Worm (Caenorhabditis elegans): ENCODE measurements around the gene spig-6.

Gene spig-6

DNA sequence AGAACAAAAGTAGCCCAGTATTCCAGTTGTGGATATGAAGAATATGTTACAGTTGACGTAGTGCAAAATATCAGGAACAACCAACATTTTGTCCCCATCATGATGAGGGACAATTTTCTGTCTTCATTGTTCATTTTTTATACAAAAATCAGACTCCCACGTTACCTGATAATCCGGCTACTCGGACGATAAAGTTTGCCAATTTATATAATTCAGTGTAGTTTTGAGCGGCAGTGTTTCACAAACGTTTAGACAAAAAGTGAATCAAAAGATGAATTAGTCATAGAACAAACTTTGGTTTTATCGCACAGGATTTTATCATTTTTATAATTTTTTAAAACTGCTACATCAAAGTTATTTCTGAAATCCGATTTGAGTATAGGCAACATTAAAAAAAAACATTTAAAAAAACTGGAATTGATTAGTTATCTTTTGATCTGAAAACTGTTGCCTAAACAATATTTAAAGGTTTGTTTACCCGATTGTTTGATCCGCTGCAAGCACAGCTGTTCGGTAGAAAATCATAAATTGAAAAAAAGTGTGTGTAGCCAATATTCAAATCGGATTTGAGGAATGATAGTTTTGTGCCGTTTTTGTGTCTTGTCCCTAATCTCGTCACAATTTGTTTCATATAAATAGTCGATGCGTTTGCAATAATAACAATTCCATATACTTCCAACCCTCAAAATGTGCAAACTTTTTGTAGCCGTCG is at the start of gene spig-6, which contains the start of gene F57E7.4:
Gene spig-6 (plus strand): TSS at position 662 of the 712 bp plus-strand sequence.
Gene F57E7.4 (minus strand): TSS at position 101 of the 712 bp plus-strand sequence.
- TF ChIP-seq ceh-13 (GFP tag; optimal IDR thresholded peaks at IDR 0.05) (no peak), ets-7 (tag; optimal IDR thresholded peaks at IDR 0.05) (no peak), ceh-36 (tag; optimal IDR thresholded peaks at IDR 0.05) (no peak), flt-1 (GFP tag; IDR thresholded peaks at IDR 0.05) (no peak), ama-1 (optimal IDR thresholded peaks at IDR 0.05) (no peak), tbx-37 (GFP tag; conservative IDR thresholded peaks at IDR 0.05) (no peak), pes-1 (GFP tag; IDR thresholded peaks at IDR 0.05) (no peak), F13C5.2 (tag; optimal IDR thresholded peaks at IDR 0.05) (no peak), hmbx-1 (tag; optimal IDR thresholded peaks at IDR 0.05) (no peak), hnd-1 (tag; optimal IDR thresholded peaks at IDR 0.05) (no peak), scrt-1 (GFP tag; IDR thresholded peaks at IDR 0.05) (no peak), hmg-4 (GFP tag; optimal IDR thresholded peaks at IDR 0.05) (no peak), B0310.2 (tag; optimal IDR thresholded peaks at IDR 0.05) (no peak), tra-4 (tag; optimal IDR thresholded peaks at IDR 0.05) (no peak), tbx-11 (GFP tag; IDR thresholded peaks at IDR 0.05) (no peak)

DNA sequence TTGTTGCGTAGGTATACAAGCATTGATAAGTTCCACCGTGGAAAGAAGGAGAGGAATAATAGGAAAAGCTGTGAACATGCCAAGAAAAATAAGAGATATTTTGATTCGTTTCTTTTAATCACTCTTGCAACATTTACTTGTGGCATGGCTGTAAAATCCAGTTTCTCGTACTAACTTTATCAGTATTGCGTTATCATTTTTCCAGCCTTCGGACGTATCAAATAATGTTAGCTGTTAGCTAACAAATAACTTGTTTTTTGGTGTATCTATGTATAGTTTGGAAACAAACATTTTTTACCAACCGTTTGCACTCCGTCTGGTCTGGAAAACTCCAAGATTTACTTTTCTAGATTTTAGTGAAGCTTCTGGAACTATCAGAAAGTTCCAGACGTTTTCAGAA is 47.9 kb upstream of the spig-6 start, which contains the start of gene clec-234:
Gene clec-234 (minus strand): TSS at position 101 of the 400 bp plus-strand sequence.
- no peak for TF ChIP-seq hmbx-1 (tag; optimal IDR thresholded peaks at IDR 0.05)

DNA sequence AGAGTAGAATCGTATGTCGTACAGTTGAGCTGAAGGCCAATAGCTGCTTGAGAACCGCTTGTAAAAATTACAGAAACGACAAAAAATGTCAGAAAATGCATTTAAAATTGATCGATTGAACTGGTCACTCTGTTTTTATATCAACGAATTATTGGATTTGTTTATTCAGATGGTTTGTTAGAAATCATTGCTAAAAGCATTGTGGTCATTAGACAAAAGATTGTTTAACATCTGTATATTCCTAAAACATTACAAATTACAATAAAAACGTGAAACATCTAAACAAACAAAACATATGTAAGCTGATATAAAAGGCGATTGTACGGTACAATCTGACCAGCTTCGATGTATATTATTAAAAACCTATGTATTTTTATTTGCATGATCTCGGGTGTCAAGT is 45.9 kb upstream of the spig-6 start, which contains the start of the genes F26D2.13 and F26D2.14:
Gene F26D2.13 (minus strand): TSS at position 101 of the 400 bp plus-strand sequence.
Gene F26D2.14 (plus strand): TSS at position 346 of the 400 bp plus-strand sequence.
- no peak for TF ChIP-seq ama-1 (optimal IDR thresholded peaks at IDR 0.05)
- no peak for TF ChIP-seq aly-1 (tag; optimal IDR thresholded peaks at IDR 0.05)
- no peak for TF ChIP-seq hmg-4 (GFP tag; optimal IDR thresholded peaks at IDR 0.05)
- no peak for TF ChIP-seq F13C5.2 (tag; optimal IDR thresholded peaks at IDR 0.05)
- no peak for TF ChIP-seq pes-1 (GFP tag; IDR thresholded peaks at IDR 0.05)
- no peak for TF ChIP-seq hmbx-1 (tag; optimal IDR thresholded peaks at IDR 0.05)
- no peak for TF ChIP-seq tra-4 (tag; optimal IDR thresholded peaks at IDR 0.05)

DNA sequence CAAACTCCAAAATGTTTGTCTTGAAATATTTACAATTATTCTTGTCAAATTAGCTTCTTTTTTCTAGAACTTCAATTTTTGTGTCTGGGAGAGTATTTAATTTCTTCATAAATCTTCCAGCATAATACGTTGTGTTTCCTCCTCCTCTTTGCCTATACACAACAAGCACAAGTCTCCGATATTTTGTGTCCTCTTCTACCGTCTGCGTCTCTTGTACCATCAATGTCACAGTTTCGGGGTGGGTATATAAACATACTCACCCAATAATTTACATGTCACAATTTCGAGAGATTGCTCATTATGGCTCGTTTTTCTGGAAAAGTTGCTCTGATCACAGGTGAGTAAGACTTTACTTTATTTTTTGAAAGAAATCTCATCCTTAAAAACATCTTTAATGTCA is 43.8 kb upstream of the spig-6 start, which contains the start of gene F26D2.15:
Gene F26D2.15 (plus strand): TSS at position 301 of the 400 bp plus-strand sequence.
- no peak for TF ChIP-seq ceh-13 (GFP tag; optimal IDR thresholded peaks at IDR 0.05)
- no peak for TF ChIP-seq F13C5.2 (tag; optimal IDR thresholded peaks at IDR 0.05)
- TF ChIP-seq ets-7 (tag; optimal IDR thresholded peaks at IDR 0.05) = no peak
- no peak for TF ChIP-seq pes-1 (GFP tag; IDR thresholded peaks at IDR 0.05)
- no peak for TF ChIP-seq ama-1 (optimal IDR thresholded peaks at IDR 0.05)

DNA sequence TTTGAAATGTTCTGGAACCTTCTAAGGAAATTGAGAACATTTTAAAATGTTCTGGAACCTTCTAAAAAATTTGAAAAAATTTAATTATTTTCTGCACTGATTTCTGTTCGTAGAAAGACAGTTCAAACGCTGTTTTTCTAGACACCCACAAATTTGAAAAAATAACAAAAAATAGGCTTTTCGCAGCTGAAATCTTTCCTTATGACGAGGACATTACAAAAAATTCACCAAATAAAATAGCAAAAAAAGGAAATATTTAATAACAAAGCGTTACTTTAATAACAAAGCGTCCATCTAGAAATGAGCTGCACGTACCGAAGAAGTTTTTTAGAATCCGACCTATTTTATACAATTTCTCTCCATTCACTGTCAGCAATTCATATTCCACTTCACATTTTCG is 37.8 kb upstream of the spig-6 start, which contains the start of gene srh-141:
Gene srh-141 (plus strand): TSS at position 301 of the 400 bp plus-strand sequence.
- TF ChIP-seq ets-7 (tag; optimal IDR thresholded peaks at IDR 0.05) (no peak), ceh-13 (GFP tag; optimal IDR thresholded peaks at IDR 0.05) (no peak), flt-1 (GFP tag; IDR thresholded peaks at IDR 0.05) (no peak), hmbx-1 (tag; optimal IDR thresholded peaks at IDR 0.05) (no peak), ceh-36 (tag; optimal IDR thresholded peaks at IDR 0.05) (no peak)

DNA sequence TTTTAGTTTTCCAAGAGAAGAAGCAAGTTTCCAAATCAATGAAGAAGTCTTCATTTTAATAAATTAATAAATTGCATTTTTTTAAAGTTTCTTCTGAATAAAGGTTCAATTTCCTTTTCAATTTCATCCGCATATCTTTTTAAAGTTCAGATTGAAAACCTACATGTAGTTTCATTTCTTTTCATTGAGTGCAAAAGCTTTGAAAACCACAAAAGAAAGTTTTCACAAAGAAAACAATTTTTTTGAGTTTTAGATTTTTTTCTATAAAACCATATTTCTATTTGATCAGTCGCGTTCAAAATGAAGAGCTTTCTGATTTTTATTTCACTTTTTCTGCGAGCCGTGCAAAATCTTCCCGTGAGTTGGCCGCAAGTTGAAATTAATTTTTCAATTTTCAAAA is 35.7 kb upstream of the spig-6 start, which contains the start of gene T08G3.6:
Gene T08G3.6 (plus strand): TSS at position 301 of the 400 bp plus-strand sequence.
- TF ChIP-seq tbx-11 (GFP tag; IDR thresholded peaks at IDR 0.05) (no peak), ceh-13 (GFP tag; optimal IDR thresholded peaks at IDR 0.05) (no peak), F13C5.2 (tag; optimal IDR thresholded peaks at IDR 0.05) (no peak), scrt-1 (GFP tag; IDR thresholded peaks at IDR 0.05) (no peak), flt-1 (GFP tag; IDR thresholded peaks at IDR 0.05) (no peak), tbx-37 (GFP tag; conservative IDR thresholded peaks at IDR 0.05) (no peak), sea-1 (GFP tag; conservative IDR thresholded peaks at IDR 0.05) (no peak), tra-4 (tag; optimal IDR thresholded peaks at IDR 0.05) (no peak), ceh-36 (tag; optimal IDR thresholded peaks at IDR 0.05) (no peak), hmbx-1 (tag; optimal IDR thresholded peaks at IDR 0.05) (no peak), hmg-4 (GFP tag; optimal IDR thresholded peaks at IDR 0.05) (no peak), pes-1 (GFP tag; IDR thresholded peaks at IDR 0.05) (no peak), aly-1 (tag; optimal IDR thresholded peaks at IDR 0.05) (no peak), ama-1 (optimal IDR thresholded peaks at IDR 0.05) (no peak)

DNA sequence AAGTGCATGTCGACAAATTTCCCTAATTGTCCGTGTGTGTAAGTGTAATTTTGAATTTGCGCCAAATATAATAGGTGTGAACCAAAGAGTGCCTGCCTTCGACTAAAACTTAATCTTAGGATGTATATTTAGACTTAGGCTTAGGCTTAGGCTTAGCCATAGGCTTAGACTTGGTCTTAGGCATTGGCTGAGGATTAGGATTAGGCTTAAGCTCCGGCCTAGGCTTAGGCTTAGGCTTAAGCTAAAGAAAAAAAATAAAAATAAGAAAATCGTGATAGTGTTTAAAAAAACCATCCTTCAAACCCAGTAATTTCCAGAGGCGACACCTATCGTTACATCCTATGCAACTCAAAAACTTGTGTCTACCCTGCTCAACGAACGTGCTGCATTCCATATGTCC is 35.2 kb upstream of the spig-6 start:
- no peak for TF ChIP-seq hmg-4 (GFP tag; optimal IDR thresholded peaks at IDR 0.05)
- no peak for TF ChIP-seq tra-4 (tag; optimal IDR thresholded peaks at IDR 0.05)
- TF ChIP-seq ceh-36 (tag; optimal IDR thresholded peaks at IDR 0.05) = peak; percentile 69

DNA sequence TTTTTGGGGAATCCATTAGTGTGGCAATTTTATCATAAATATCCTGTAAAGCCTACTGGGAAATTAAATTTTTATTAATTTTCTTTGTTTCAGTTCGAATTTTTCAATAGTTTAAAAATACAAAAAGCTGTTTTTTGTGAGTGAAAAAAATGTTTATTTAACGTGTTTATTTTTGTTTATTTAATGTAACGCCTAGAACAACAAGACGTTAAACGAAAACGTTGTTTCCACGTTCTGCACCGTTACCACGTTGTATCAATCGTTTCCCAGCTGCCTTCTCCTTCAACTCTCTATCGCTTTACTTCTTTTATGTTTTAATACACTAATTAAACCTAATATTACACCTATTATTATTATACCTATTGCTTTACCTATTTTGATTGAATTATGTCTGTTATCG is 33.6 kb upstream of the spig-6 start, which contains the start of gene T08G3.13:
Gene T08G3.13 (plus strand): TSS at position 301 of the 400 bp plus-strand sequence.
- TF ChIP-seq ceh-36 (tag; optimal IDR thresholded peaks at IDR 0.05) = no peak
- TF ChIP-seq pes-1 (GFP tag; IDR thresholded peaks at IDR 0.05) = no peak
- no peak for TF ChIP-seq F13C5.2 (tag; optimal IDR thresholded peaks at IDR 0.05)
- no peak for TF ChIP-seq tbx-37 (GFP tag; conservative IDR thresholded peaks at IDR 0.05)
- no peak for TF ChIP-seq tbx-11 (GFP tag; IDR thresholded peaks at IDR 0.05)
- no peak for TF ChIP-seq ama-1 (optimal IDR thresholded peaks at IDR 0.05)

Measured in whole organism, early embryonic.